Fruit fly (Drosophila melanogaster) whole organism, embryonic: ENCODE data around the gene STUB1.

Experiments
- CG10274 ChIP-seq: fragments of 200-800 bp; sonication (Bioruptor generic); optimal IDR thresholded peaks from 3 replicates; lab custom pipeline; 2017; ENCODE audit warnings: missing biosample characterization, mild to moderate bottlenecking, missing genetic modification characterization
- CG11560 ChIP-seq: fragments of 200-800 bp; sonication (Bioruptor generic); IDR thresholded peaks from 3 replicates; pipeline ENCODE4 v1.3.6; 2022; ENCODE audit warnings: missing biosample characterization, missing genetic modification characterization
- CG12071 ChIP-seq: fragments of 200-800 bp; sonication (Bioruptor generic); optimal IDR thresholded peaks from 3 replicates; lab custom pipeline; 2018; ENCODE audit warnings: missing biosample characterization, mild to moderate bottlenecking, missing genetic modification characterization
- CG12155 ChIP-seq: fragments of 200-800 bp; sonication (Bioruptor generic); optimal IDR thresholded peaks from 3 replicates; lab custom pipeline; 2016; ENCODE audit warnings: missing biosample characterization, missing genetic modification characterization
- CG12659 ChIP-seq: fragments of 200-800 bp; sonication (Bioruptor generic); optimal IDR thresholded peaks from 3 replicates; lab custom pipeline; 2017; ENCODE audit warnings: mild to moderate bottlenecking, missing biosample characterization, missing genetic modification reagents, missing genetic modification characterization
- CG12744 ChIP-seq: fragments of 200-800 bp; sonication (Bioruptor generic); optimal IDR thresholded peaks from 2 replicates; lab custom pipeline; 2016; ENCODE audit warnings: missing biosample characterization, missing genetic modification characterization
- CG2129 ChIP-seq: fragments of 200-800 bp; sonication (Bioruptor generic); IDR thresholded peaks from 2 replicates; pipeline ENCODE4 v1.3.6; 2022; ENCODE audit warnings: missing biosample characterization, missing genetic modification characterization; ENCODE audit not compliant: partially characterized antibody
- CG30020 ChIP-seq: fragments of 200-800 bp; optimal IDR thresholded peaks from 2 replicates; lab custom pipeline; 2019; ENCODE audit warnings: missing biosample characterization, mild to moderate bottlenecking, missing genetic modification characterization, moderate library complexity
- CG30431 ChIP-seq: fragments of 200-800 bp; sonication (Bioruptor generic); optimal IDR thresholded peaks from 2 replicates; lab custom pipeline; 2017; ENCODE audit warnings: missing biosample characterization, missing genetic modification characterization
- CG31365 ChIP-seq: fragments of 200-800 bp; sonication (Bioruptor generic); optimal IDR thresholded peaks from 2 replicates; lab custom pipeline; 2018; ENCODE audit warnings: missing biosample characterization, mild to moderate bottlenecking, missing genetic modification characterization
- CG33213 ChIP-seq: fragments of 200-800 bp; sonication (Bioruptor generic); optimal IDR thresholded peaks from 3 replicates; lab custom pipeline; 2016; ENCODE audit warnings: missing biosample characterization, missing genetic modification characterization
- CG34224 ChIP-seq: fragments of 200-800 bp; sonication (Bioruptor generic); IDR thresholded peaks from 3 replicates; pipeline ENCODE4 v1.3.6; 2022; ENCODE audit warnings: missing biosample characterization, missing genetic modification characterization; ENCODE audit not compliant: partially characterized antibody
- CG4282 ChIP-seq: fragments of 200-800 bp; sonication (Bioruptor generic); optimal IDR thresholded peaks from 2 replicates; lab custom pipeline; 2016; ENCODE audit warnings: missing biosample characterization, missing genetic modification characterization
- CG4424 ChIP-seq: fragments of 200-800 bp; sonication (Bioruptor generic); optimal IDR thresholded peaks from 3 replicates; lab custom pipeline; 2016; ENCODE audit warnings: missing biosample characterization, missing genetic modification characterization
- CG7556 ChIP-seq: fragments of 200-800 bp; sonication (Bioruptor generic); optimal IDR thresholded peaks from 2 replicates; lab custom pipeline; 2017; ENCODE audit warnings: missing biosample characterization, mild to moderate bottlenecking, missing genetic modification characterization
- CG7963 ChIP-seq: fragments of 200-800 bp; sonication (Bioruptor generic); IDR thresholded peaks from 3 replicates; pipeline ENCODE4 v1.3.6; 2022; ENCODE audit warnings: missing biosample characterization, missing genetic modification characterization; ENCODE audit not compliant: partially characterized antibody
- CG8089 ChIP-seq: fragments of 200-800 bp; sonication (Bioruptor generic); optimal IDR thresholded peaks from 3 replicates; lab custom pipeline; 2016; ENCODE audit warnings: missing biosample characterization, missing genetic modification characterization
- CG8388 ChIP-seq: fragments of 200-800 bp; sonication (Bioruptor generic); optimal IDR thresholded peaks from 2 replicates; lab custom pipeline; 2019; ENCODE audit warnings: missing biosample characterization, mild to moderate bottlenecking, missing genetic modification characterization, moderate library complexity
- CG9876 ChIP-seq: fragments of 200-800 bp; sonication (Bioruptor generic); optimal IDR thresholded peaks from 2 replicates; lab custom pipeline; 2016; ENCODE audit warnings: missing biosample characterization, missing genetic modification characterization
- Chrac-16 ChIP-seq: fragments of 200-800 bp; sonication (Bioruptor generic); optimal IDR thresholded peaks from 3 replicates; lab custom pipeline; 2016; ENCODE audit warnings: missing biosample characterization, missing genetic modification characterization
- D19A ChIP-seq: fragments of 200-800 bp; optimal IDR thresholded peaks from 3 replicates; lab custom pipeline; 2019; ENCODE audit warnings: missing biosample characterization, mild to moderate bottlenecking, missing genetic modification characterization, moderate library complexity
- Dp ChIP-seq: fragments of 200-800 bp; sonication (Bioruptor generic); optimal IDR thresholded peaks from 2 replicates; lab custom pipeline; 2018; ENCODE audit warnings: missing biosample characterization, mild to moderate bottlenecking, missing genetic modification characterization, moderate library complexity
- Ets97D ChIP-seq: fragments of 200-800 bp; sonication (Bioruptor generic); optimal IDR thresholded peaks from 3 replicates; lab custom pipeline; 2016; ENCODE audit warnings: missing biosample characterization, missing genetic modification characterization
- H2.0 ChIP-seq: fragments of 200-800 bp; sonication (Bioruptor generic); IDR thresholded peaks from 2 replicates; pipeline ENCODE4 v1.3.6; 2022; ENCODE audit warnings: missing biosample characterization, missing genetic modification characterization
- MBD-R2 ChIP-seq: fragments of 200-800 bp; sonication (Bioruptor generic); IDR thresholded peaks from 2 replicates; pipeline ENCODE4 v1.3.6; 2022; ENCODE audit warnings: missing biosample characterization, missing genetic modification characterization
- Mad ChIP-seq: fragments of 200-800 bp; sonication (Bioruptor generic); optimal IDR thresholded peaks from 2 replicates; lab custom pipeline; 2016; ENCODE audit warnings: missing biosample characterization, missing genetic modification characterization
- NfI ChIP-seq: fragments of 200-800 bp; sonication (Bioruptor generic); optimal IDR thresholded peaks from 3 replicates; lab custom pipeline; 2018; ENCODE audit warnings: missing biosample characterization, mild to moderate bottlenecking, missing genetic modification characterization, moderate library complexity
- Sin3A ChIP-seq: fragments of >200 bp; optimal IDR thresholded peaks from 2 replicates; lab custom pipeline; 2018
- Usf ChIP-seq: fragments of 200-800 bp; sonication (Bioruptor generic); optimal IDR thresholded peaks from 2 replicates; lab custom pipeline; 2017; ENCODE audit warnings: missing genotype, missing biosample characterization, missing genetic modification characterization
- YL-1 ChIP-seq: fragments of 200-800 bp; sonication (Bioruptor generic); optimal IDR thresholded peaks from 3 replicates; lab custom pipeline; 2017; ENCODE audit warnings: missing biosample characterization, mild to moderate bottlenecking, missing genetic modification characterization
- ap ChIP-seq: fragments of 200-800 bp; sonication (Bioruptor generic); IDR thresholded peaks from 2 replicates; pipeline ENCODE4 v1.3.6; 2022; ENCODE audit warnings: missing biosample characterization, missing genetic modification characterization
- ara ChIP-seq: fragments of 200-800 bp; sonication (Bioruptor generic); IDR thresholded peaks from 2 replicates; pipeline ENCODE4 v1.3.6; 2022; ENCODE audit warnings: missing biosample characterization, missing genetic modification characterization
- bowl ChIP-seq: fragments of 200-800 bp; sonication (Bioruptor generic); IDR thresholded peaks from 2 replicates; pipeline ENCODE4 v1.3.6; 2022; ENCODE audit warnings: missing biosample characterization, missing genetic modification characterization
- corto ChIP-seq: fragments of 200-800 bp; sonication (Bioruptor generic); optimal IDR thresholded peaks from 2 replicates; lab custom pipeline; 2016; ENCODE audit warnings: missing biosample characterization, mild to moderate bottlenecking, missing genetic modification characterization, moderate library complexity
- ems ChIP-seq: fragments of 200-800 bp; sonication (Bioruptor generic); optimal IDR thresholded peaks from 3 replicates; lab custom pipeline; 2016; ENCODE audit warnings: missing biosample characterization, missing genetic modification characterization
- fd64A ChIP-seq: fragments of 200-800 bp; sonication (Bioruptor generic); optimal IDR thresholded peaks from 3 replicates; lab custom pipeline; 2018; ENCODE audit warnings: missing biosample characterization, mild to moderate bottlenecking, missing genetic modification characterization
- grau ChIP-seq: fragments of 200-800 bp; optimal IDR thresholded peaks from 3 replicates; lab custom pipeline; 2019; ENCODE audit warnings: missing biosample characterization, mild to moderate bottlenecking, missing genetic modification characterization, moderate library complexity
- gsb ChIP-seq: fragments of 200-800 bp; sonication (Bioruptor generic); IDR thresholded peaks from 2 replicates; pipeline ENCODE4 v1.3.6; 2022; ENCODE audit warnings: missing biosample characterization, missing genetic modification characterization
- gsb-n ChIP-seq: fragments of 200-800 bp; sonication (Bioruptor generic); optimal IDR thresholded peaks from 3 replicates; lab custom pipeline; 2018; ENCODE audit warnings: missing biosample characterization, mild to moderate bottlenecking, missing genetic modification characterization
- h ChIP-seq: fragments of >200 bp; optimal IDR thresholded peaks from 2 replicates; lab custom pipeline; 2017
- jing ChIP-seq: fragments of 200-800 bp; sonication (Bioruptor generic); optimal IDR thresholded peaks from 2 replicates; lab custom pipeline; 2018; ENCODE audit warnings: missing biosample characterization, mild to moderate bottlenecking, missing genetic modification characterization
- lbe ChIP-seq: fragments of 200-800 bp; sonication (Bioruptor generic); optimal IDR thresholded peaks from 2 replicates; lab custom pipeline; 2016; ENCODE audit warnings: missing biosample characterization, mild to moderate bottlenecking, missing genetic modification characterization
- luna ChIP-seq: fragments of 200-800 bp; sonication (Bioruptor generic); optimal IDR thresholded peaks from 2 replicates; lab custom pipeline; 2016; ENCODE audit warnings: missing biosample characterization, missing genetic modification characterization
- sens ChIP-seq: fragments of 200-800 bp; sonication (Bioruptor generic); peaks from one replicate; lab custom pipeline; 2016; ENCODE audit warnings: missing biosample characterization, missing genetic modification characterization
- sna ChIP-seq: fragments of 200-800 bp; sonication (Bioruptor generic); IDR thresholded peaks from 2 replicates; pipeline ENCODE4 v1.3.6; 2022; ENCODE audit warnings: missing biosample characterization, missing genetic modification characterization; ENCODE audit not compliant: partially characterized antibody
- sqz ChIP-seq: fragments of 200-800 bp; sonication (Bioruptor generic); optimal IDR thresholded peaks from 3 replicates; lab custom pipeline; 2018; ENCODE audit warnings: missing biosample characterization, mild to moderate bottlenecking, missing genetic modification characterization
- ssp ChIP-seq: fragments of 200-800 bp; sonication (Bioruptor generic); IDR thresholded peaks from 2 replicates; pipeline ENCODE4 v1.3.6; 2022; ENCODE audit warnings: missing biosample characterization, missing genetic modification characterization
- stwl ChIP-seq: fragments of 200-800 bp; sonication (Bioruptor generic); optimal IDR thresholded peaks from 3 replicates; lab custom pipeline; 2018; ENCODE audit warnings: missing biosample characterization, mild to moderate bottlenecking, missing genetic modification characterization, moderate library complexity
- tin ChIP-seq: fragments of 200-800 bp; sonication (Bioruptor generic); optimal IDR thresholded peaks from 3 replicates; lab custom pipeline; 2016; ENCODE audit warnings: missing biosample characterization, missing genetic modification characterization
- trh ChIP-seq: fragments of 200-800 bp; sonication (Bioruptor generic); optimal IDR thresholded peaks from 2 replicates; lab custom pipeline; 2016; ENCODE audit warnings: missing biosample characterization, missing genetic modification characterization
- vfl ChIP-seq: fragments of 200-800 bp; sonication (Bioruptor generic); optimal IDR thresholded peaks from 2 replicates; lab custom pipeline; 2016; ENCODE audit warnings: missing biosample characterization, missing genetic modification characterization
- vnd ChIP-seq: fragments of 200-800 bp; sonication (Bioruptor generic); IDR thresholded peaks from 3 replicates; pipeline ENCODE4 v1.3.6; 2022; ENCODE audit warnings: missing biosample characterization, missing genetic modification characterization; ENCODE audit not compliant: partially characterized antibody

STUB1 gene

dm6 chr2L:10426534-10427048 lies 10.8 kb upstream of the STUB1 start, which contains the start of the genes SmB and KdelR (continued):
- no peak for TF ChIP-seq Usf (GFP tag; lab: Kevin White, UChicago)
- TF ChIP-seq vnd (GFP tag; lab: Robert Waterston, UW): peak; percentile 89; the same call in 2 of the 3 replicates
- TF ChIP-seq lbe: peak; percentile 67
- TF ChIP-seq Ets97D (GFP tag; lab: Kevin White, UChicago): peak; percentile 83
- no peak for TF ChIP-seq H2.0 (GFP tag; lab: Robert Waterston, UW)
- peak; percentile 91 for TF ChIP-seq CG30020
- no peak for TF ChIP-seq trh (GFP tag; lab: Kevin White, UChicago)
- peak; percentile 81 for TF ChIP-seq sens (GFP tag; lab: Kevin White, UChicago)
- no peak for TF ChIP-seq CG9876 (GFP tag; lab: Kevin White, UChicago)
- TF ChIP-seq Chrac-16 (GFP tag; lab: Kevin White, UChicago): peak; percentile 7
- no peak for TF ChIP-seq D19A (tag; lab: Kevin White, UChicago)
- peak; percentile 31; the same call in 1 of the 2 replicates for TF ChIP-seq CG2129 (GFP tag; lab: Robert Waterston, UW)
- TF ChIP-seq luna: no peak
- no peak for TF ChIP-seq CG31365 (tag; lab: Kevin White, UChicago)
- TF ChIP-seq Mad (GFP tag; lab: Kevin White, UChicago): no peak
- TF ChIP-seq tin (GFP tag; lab: Kevin White, UChicago): peak; percentile 22
- no peak for TF ChIP-seq CG10274 (GFP tag; lab: Kevin White, UChicago)
- no peak for TF ChIP-seq ap (GFP tag; lab: Robert Waterston, UW)
- no peak for TF ChIP-seq NfI (GFP tag; lab: Kevin White, UChicago)
- no peak for TF ChIP-seq CG4282 (GFP tag; lab: Kevin White, UChicago)
- TF ChIP-seq ara (GFP tag; lab: Robert Waterston, UW): no peak
- no peak for TF ChIP-seq jing (GFP tag; lab: Kevin White, UChicago)
- peak; percentile 55 for TF ChIP-seq Dp (GFP tag; lab: Kevin White, UChicago)
- TF ChIP-seq CG7963 (GFP tag; lab: Robert Waterston, UW): peak; percentile 76
- peak; percentile 52 for TF ChIP-seq CG12155 (GFP tag; lab: Kevin White, UChicago)
- peak; percentile 55 for TF ChIP-seq MBD-R2 (GFP tag; lab: Robert Waterston, UW)
- TF ChIP-seq CG12659 (GFP tag; lab: Kevin White, UChicago): peak; percentile 82
- TF ChIP-seq gsb-n (tag; lab: Kevin White, UChicago): peak; percentile 57
- TF ChIP-seq vfl (GFP tag; lab: Kevin White, UChicago): no peak
- no peak for TF ChIP-seq corto
- TF ChIP-seq gsb (GFP tag; lab: Robert Waterston, UW): no peak
- no peak; the same call in 1 of the 2 replicates for TF ChIP-seq ssp (GFP tag; lab: Robert Waterston, UW)
- no peak for TF ChIP-seq CG12071 (GFP tag; lab: Kevin White, UChicago)
- peak; percentile 4 for TF ChIP-seq CG33213 (GFP tag; lab: Kevin White, UChicago)
- peak; percentile 37 for TF ChIP-seq CG4424 (GFP tag; lab: Kevin White, UChicago)
- TF ChIP-seq stwl: peak; percentile 91
- TF ChIP-seq ems (GFP tag; lab: Kevin White, UChicago): no peak
- peak; percentile 44 for TF ChIP-seq Sin3A (lab: Kevin White, UChicago)
- peak; percentile 84 for TF ChIP-seq sqz (GFP tag; lab: Kevin White, UChicago)
- peak; percentile 89 for TF ChIP-seq sna (GFP tag; lab: Robert Waterston, UW)
- no peak for TF ChIP-seq CG12744 (GFP tag; lab: Kevin White, UChicago)
- TF ChIP-seq bowl (GFP tag; lab: Robert Waterston, UW): no peak
- TF ChIP-seq fd64A (GFP tag; lab: Kevin White, UChicago): no peak
- peak; percentile 98 for TF ChIP-seq CG11560 (tag; lab: Robert Waterston, UW)
- no peak for TF ChIP-seq CG8089 (GFP tag; lab: Kevin White, UChicago)
- TF ChIP-seq CG8388 (GFP tag; lab: Kevin White, UChicago): peak; percentile 21
- peak; percentile 32 for TF ChIP-seq grau (tag; lab: Kevin White, UChicago)
- no peak for TF ChIP-seq h (lab: Kevin White, UChicago)
- TF ChIP-seq CG34224 (GFP tag; lab: Robert Waterston, UW): peak; percentile 83
- no peak for TF ChIP-seq CG30431 (GFP tag; lab: Kevin White, UChicago)
- peak; percentile 30 for TF ChIP-seq CG7556 (GFP tag; lab: Kevin White, UChicago)
- peak; percentile 89 for TF ChIP-seq YL-1 (GFP tag; lab: Kevin White, UChicago)
